Worm (Caenorhabditis elegans): ENCODE measurements around the gene Y55F3BL.4.
A peak's percentile ranks its signal among the peaks of the same experiment; 100 is the strongest.
"Not testable (repeated sequence)": the region's sequence is repeated elsewhere in the genome, so short reads cannot be mapped to it uniquely, and the experiment has no call there.

The Y55F3BL.4 gene

DNA sequence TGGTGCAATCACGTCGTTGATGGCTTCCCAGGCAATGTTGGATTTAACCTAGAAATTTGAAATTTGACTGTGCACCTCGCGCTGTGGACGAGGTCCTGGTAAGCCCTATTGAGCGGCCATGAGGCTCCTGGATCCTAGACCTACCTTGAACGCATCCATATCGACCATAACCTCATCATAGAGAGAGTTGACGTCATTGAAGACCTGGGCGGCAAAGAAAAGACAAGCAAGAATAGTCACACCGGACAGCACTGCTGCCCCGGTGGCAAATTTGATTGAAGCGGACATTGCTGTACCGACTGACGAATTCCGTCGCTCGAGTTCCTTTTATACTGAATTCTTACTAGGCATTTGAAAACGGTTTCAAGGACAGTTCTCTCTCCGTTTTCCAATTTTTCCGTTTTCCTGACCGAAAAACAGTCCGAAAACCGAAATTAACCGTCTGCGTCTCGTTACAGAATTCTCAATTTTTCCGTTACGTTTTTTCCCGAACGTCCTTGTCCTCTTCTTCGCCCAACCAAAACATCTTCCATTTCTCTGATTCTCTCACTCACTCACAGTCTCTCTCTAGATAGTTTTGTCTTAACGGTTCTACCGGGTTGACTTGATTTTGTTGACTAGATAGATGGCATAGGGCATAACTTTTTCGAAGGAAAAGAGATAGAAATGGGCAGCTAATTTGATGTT, 41.4 kb upstream of the Y55F3BL.4 start, which contains the start of gene col-103 (continued):
- TF ChIP-seq ets-5 (GFP tag; IDR thresholded peaks at IDR 0.05) (0 out of 2 replicates have a peak, but pooled peaks have one; percentile 27), pag-3 (tag; optimal IDR thresholded peaks at IDR 0.05; ENCODE audit: borderline replicate concordance, insufficient read depth) (peak; percentile 67), elt-3 (tag; optimal IDR thresholded peaks at IDR 0.05) (peak in 3 of 6 experiments; percentile 21 to 43 (median 24)), mep-1 (tag; optimal IDR thresholded peaks at IDR 0.05) (peak; percentile 56), ama-1 (optimal IDR thresholded peaks at IDR 0.05) (peak; percentile 81), elt-2 (tag; optimal IDR thresholded peaks at IDR 0.05) (no peak), nhr-237 (tag; optimal IDR thresholded peaks at IDR 0.05) (no peak), nhr-28 (tag; optimal IDR thresholded peaks at IDR 0.05) (no peak), nhr-85 (tag) (peak; percentile 97), nhr-20 (tag; optimal IDR thresholded peaks at IDR 0.05) (peak; percentile 58), efl-3 (GFP tag; optimal IDR thresholded peaks at IDR 0.05) (no peak), mef-2 (tag; optimal IDR thresholded peaks at IDR 0.05) (no peak), fos-1 (tag; optimal IDR thresholded peaks at IDR 0.05) (no peak), F16B12.6 (tag; optimal IDR thresholded peaks at IDR 0.05) (no peak), lin-14 (GFP tag; optimal IDR thresholded peaks at IDR 0.05) (peak; percentile 89), unc-98 (GFP tag; IDR thresholded peaks at IDR 0.05) (no peak), aha-1 (tag; optimal IDR thresholded peaks at IDR 0.05) (no peak), nhr-71 (tag; optimal IDR thresholded peaks at IDR 0.05) (peak; percentile 60)

DNA sequence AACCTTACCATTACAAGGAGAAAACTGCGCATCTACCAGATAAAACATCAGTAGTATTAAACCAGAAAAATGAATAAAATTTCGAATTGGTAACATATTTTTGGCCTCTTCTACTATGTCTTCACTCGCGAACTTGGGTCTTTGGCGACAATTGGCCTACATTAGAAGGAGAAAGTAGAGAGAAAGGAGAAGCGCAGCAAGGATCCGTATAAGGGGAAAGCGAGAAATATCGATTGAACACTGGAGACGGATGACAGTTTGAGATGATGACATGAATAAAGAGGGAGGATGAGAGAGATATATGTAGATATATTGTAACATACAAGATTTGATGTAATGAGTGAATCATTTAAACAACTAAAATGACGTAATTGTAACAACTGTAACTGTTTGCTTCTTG, 36.6 kb upstream of the Y55F3BL.4 start, which contains the start of gene F56B3.2:
Gene F56B3.2, minus strand, starts transcription at position 273 of the 400 bp plus-strand sequence.
- TF ChIP-seq ces-1 (GFP tag; optimal IDR thresholded peaks at IDR 0.05) (no peak), blmp-1 (tag; optimal IDR thresholded peaks at IDR 0.05) (peak; percentile 100)

DNA sequence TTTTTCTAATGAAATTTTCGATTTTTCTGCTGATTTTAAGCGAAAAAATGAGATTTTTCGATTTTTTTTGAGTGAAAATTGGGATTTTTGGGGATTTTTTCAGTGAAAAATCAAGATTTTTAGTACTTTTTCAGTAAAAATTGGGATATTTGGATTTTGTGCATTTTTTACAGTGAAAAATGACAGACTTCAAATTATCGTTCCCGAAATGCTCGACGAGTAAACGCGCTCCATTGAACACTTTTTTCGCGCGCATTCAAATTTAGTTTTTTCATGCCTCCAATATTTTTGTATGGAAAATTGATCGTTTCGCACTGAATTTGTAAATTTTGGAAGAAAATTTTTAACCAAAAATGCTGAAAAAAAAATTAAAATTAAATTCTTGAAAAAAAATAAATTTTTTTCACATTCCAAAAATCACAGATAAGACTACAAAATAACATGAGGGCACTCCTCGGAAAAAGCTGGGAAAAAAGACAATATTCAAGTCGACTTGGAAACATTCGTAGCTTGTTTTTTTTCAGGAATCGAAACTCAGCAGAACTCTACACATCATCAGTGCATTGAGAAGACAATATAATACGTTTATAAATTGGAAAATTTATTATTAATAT, 34.9 kb upstream of the Y55F3BL.4 start:
- peak in 1 of 2 experiments; percentile 57 for TF ChIP-seq efl-1 (optimal IDR thresholded peaks at IDR 0.05)
- peak; percentile 67 to 95 for TF ChIP-seq efl-1 (GFP tag; optimal IDR thresholded peaks at IDR 0.05 in 1 of 2)
- TF ChIP-seq lin-35 (GFP tag; optimal IDR thresholded peaks at IDR 0.05), result peak; percentile 32 to 44
- peak; percentile 27 to 59 (median 54) for TF ChIP-seq dpl-1 (GFP tag; optimal IDR thresholded peaks at IDR 0.05)
- peak; percentile 15; the same call in 1 of the 2 replicates for TF ChIP-seq isw-1 (GFP tag; IDR thresholded peaks at IDR 0.05)
- TF ChIP-seq nhr-85 (tag), result peak; percentile 17

DNA sequence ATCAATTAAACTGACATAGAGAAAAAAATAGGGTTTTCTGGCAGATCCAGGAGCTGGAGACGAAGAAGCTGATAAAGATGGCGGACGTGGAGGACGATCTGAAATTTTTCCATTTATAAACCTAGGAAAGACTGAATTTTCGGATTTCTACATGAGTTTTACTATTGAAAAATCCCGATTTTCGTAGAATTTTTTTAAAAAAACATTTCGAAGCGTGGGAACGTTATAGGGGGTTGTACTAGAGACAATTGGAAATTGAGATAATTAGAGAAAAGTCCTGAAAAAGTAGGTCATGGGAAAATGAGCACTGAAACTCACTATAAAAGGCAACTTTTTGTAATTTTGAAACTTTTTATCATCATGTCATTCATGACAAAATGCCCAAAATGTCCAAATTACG, 33.8 kb upstream of the Y55F3BL.4 start, which contains the start of gene F56B3.9:
Gene F56B3.9, plus strand, starts transcription at position 301 of the 400 bp plus-strand sequence.
- TF ChIP-seq sup-37 (GFP tag; optimal IDR thresholded peaks at IDR 0.05); ceh-88 (GFP tag; IDR thresholded peaks at IDR 0.05); lin-35 (GFP tag; optimal IDR thresholded peaks at IDR 0.05): not testable (repeated sequence)

DNA sequence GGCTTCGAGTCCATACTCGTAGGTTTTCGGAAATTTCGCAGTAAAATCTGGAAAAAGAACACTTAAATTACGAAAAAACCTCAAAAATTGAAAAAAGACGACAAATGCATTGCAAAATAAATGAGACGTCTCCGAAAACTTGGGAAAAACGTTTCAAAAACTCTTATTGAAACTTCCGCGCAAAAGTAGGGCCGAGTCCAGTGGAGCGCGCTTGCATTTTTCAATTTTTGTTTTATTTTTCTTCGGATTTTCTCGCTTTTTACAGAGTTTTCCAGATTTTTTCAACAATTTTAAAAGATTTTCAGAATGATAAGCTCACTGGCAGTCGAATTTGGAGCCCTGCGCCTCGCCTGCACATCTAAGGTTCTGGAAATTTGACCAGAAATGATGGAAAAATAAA, 32.0 kb upstream of the Y55F3BL.4 start, which contains the start of gene mrpl-2:
Gene mrpl-2, plus strand, starts transcription at position 307 of the 400 bp plus-strand sequence.
- TF ChIP-seq efl-3 (GFP tag; optimal IDR thresholded peaks at IDR 0.05) (no peak), lsy-2 (tag; optimal IDR thresholded peaks at IDR 0.05) (peak in 1 of 2 experiments; percentile 60), nhr-20 (tag; optimal IDR thresholded peaks at IDR 0.05) (no peak), xbp-1 (tag; optimal IDR thresholded peaks at IDR 0.05) (no peak), dsc-1 (tag; optimal IDR thresholded peaks at IDR 0.05) (peak; percentile 4), lin-13 (GFP tag; optimal IDR thresholded peaks at IDR 0.05) (no peak), ceh-82 (tag; optimal IDR thresholded peaks at IDR 0.05) (peak in 1 of 3 experiments; percentile 15), lin-14 (GFP tag; optimal IDR thresholded peaks at IDR 0.05) (no peak), fkh-4 (tag; optimal IDR thresholded peaks at IDR 0.05; ENCODE audit: borderline replicate concordance) (no peak), dpl-1 (GFP tag; optimal IDR thresholded peaks at IDR 0.05) (peak; percentile 82 to 90 (median 86)), C16A3.4 (tag; optimal IDR thresholded peaks at IDR 0.05) (no peak), nhr-77 (tag; optimal IDR thresholded peaks at IDR 0.05) (no peak), efl-1 (optimal IDR thresholded peaks at IDR 0.05) (peak; percentile 57 to 87), efl-1 (GFP tag; optimal IDR thresholded peaks at IDR 0.05 in 1 of 2) (peak; percentile 91 to 99), sup-37 (GFP tag; optimal IDR thresholded peaks at IDR 0.05) (no peak), unc-130 (tag; optimal IDR thresholded peaks at IDR 0.05) (no peak), skn-1 (tag; optimal IDR thresholded peaks at IDR 0.05) (peak; percentile 40), rnt-1 (tag; optimal IDR thresholded peaks at IDR 0.05) (no peak), lin-35 (GFP tag; optimal IDR thresholded peaks at IDR 0.05) (peak; percentile 80 to 92)
